Worm (Caenorhabditis elegans) whole organism, midembryonic: ENCODE data around the gene srt-6.

ENCODE experiments used
- T22C8.4 ChIP-seq: fragments of 200-800 bp; sonication (Bioruptor generic); IDR thresholded peaks from 2 replicates; pipeline ENCODE4 v1.3.6; 2022; ENCODE audit warnings: missing genetic modification characterization, missing compliant biosample characterization
- cog-1 ChIP-seq: sonication (generic microtip); optimal IDR thresholded peaks from 2 replicates; lab custom pipeline; 2016; ENCODE audit warnings: missing genetic modification characterization, missing compliant biosample characterization
- flt-1 ChIP-seq: fragments of 200-800 bp; sonication (Bioruptor generic); IDR thresholded peaks from 2 replicates; pipeline ENCODE4 v1.3.6; 2022; ENCODE audit warnings: missing genetic modification characterization, missing compliant biosample characterization
- klf-2 ChIP-seq: fragments of 200-800 bp; sonication (Bioruptor generic); conservative IDR thresholded peaks from 2 replicates; pipeline ENCODE4 v1.3.6; 2022; ENCODE audit warnings: missing genetic modification reagents, missing genetic modification characterization, missing compliant biosample characterization
- med-1 ChIP-seq: sonication (generic microtip); optimal IDR thresholded peaks from 2 replicates; lab custom pipeline; 2017; ENCODE audit warnings: missing genetic modification characterization, mild to moderate bottlenecking, missing compliant biosample characterization, antibody characterized with exemption, missing genetic modification reagents; ENCODE audit not compliant: insufficient read depth
- ref-1 ChIP-seq: fragments of 200-800 bp; sonication (Bioruptor generic); conservative IDR thresholded peaks from 2 replicates; pipeline ENCODE4 v1.3.6; 2022; ENCODE audit warnings: missing genetic modification reagents, missing genetic modification characterization, missing compliant biosample characterization
- tab-1 ChIP-seq: fragments of 200-800 bp; sonication (Bioruptor generic); IDR thresholded peaks from 2 replicates; pipeline ENCODE4 v1.3.6; 2022; ENCODE audit warnings: missing genetic modification characterization, missing compliant biosample characterization
- ztf-23 ChIP-seq: fragments of 200-800 bp; sonication (Bioruptor generic); IDR thresholded peaks from 2 replicates; pipeline ENCODE4 v1.3.6; 2022; ENCODE audit warnings: missing genetic modification reagents, missing genetic modification characterization, missing compliant biosample characterization
- ztf-29 ChIP-seq: fragments of 200-800 bp; sonication (Bioruptor generic); IDR thresholded peaks from 2 replicates; pipeline ENCODE4 v1.3.6; 2022; ENCODE audit warnings: missing genetic modification reagents, missing genetic modification characterization, missing compliant biosample characterization

srt-6 gene

DNA sequence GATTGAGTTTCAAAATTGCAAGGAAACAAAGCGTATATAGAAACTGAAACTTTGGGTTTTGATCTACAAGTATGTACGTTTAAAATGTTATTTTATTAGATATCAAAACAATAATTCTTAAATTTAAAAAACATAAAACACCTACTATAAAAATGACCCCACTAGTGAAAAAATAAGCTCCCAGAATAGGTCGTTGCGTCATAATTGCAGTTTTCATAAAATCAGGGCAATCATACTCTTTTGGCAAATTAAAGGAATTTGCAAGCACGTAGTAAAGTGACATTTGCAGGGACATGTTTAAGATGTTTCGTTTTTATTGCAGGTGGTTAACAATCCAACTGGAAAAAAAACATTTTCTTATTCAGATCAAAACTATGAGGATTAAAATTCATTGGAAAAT, at the start of gene srt-6:
Gene srt-6, minus strand, starts transcription at position 295 of the 400 bp plus-strand sequence.
- no peak for TF ChIP-seq T22C8.4 (GFP tag; lab: Robert Waterston, UW)
- TF ChIP-seq flt-1 (GFP tag; lab: Robert Waterston, UW): no peak
- TF ChIP-seq cog-1 (tag; lab: Kevin White, UChicago): no peak
- no peak for TF ChIP-seq klf-2 (GFP tag; lab: Robert Waterston, UW)
- no peak for TF ChIP-seq tab-1 (GFP tag; lab: Robert Waterston, UW)
- no peak for TF ChIP-seq med-1 (GFP tag; lab: Kevin White, UChicago)
- no peak for TF ChIP-seq ref-1 (GFP tag; lab: Robert Waterston, UW)
- no peak for TF ChIP-seq ztf-29 (GFP tag; lab: Robert Waterston, UW)
- TF ChIP-seq ztf-23: no peak

DNA sequence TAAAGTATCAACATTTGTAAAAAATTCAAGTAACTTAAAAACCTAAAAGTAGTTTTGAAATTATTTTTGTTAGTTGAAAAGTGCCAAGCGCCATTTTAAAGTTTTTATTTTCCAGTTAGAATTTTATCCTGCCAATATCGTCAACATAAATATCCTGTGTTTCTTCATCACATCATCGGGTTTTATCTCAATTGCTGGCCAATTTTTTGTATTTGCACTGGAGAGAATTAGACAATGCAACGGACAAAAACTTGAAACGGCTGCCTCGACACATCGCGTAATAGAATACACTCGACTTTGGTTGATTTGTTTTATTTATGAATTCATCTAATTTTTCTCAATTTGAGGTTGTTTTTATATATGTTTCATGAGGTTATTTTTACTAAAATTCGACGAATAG, 46.4 kb upstream of the srt-6 start, which contains the start of gene F25E5.2:
Gene F25E5.2, plus strand, starts transcription at position 301 of the 400 bp plus-strand sequence.
- TF ChIP-seq ztf-23 (no peak), tab-1 (GFP tag; lab: Robert Waterston, UW) (no peak), med-1 (GFP tag; lab: Kevin White, UChicago) (no peak), cog-1 (tag; lab: Kevin White, UChicago) (no peak), ref-1 (GFP tag; lab: Robert Waterston, UW) (no peak), flt-1 (GFP tag; lab: Robert Waterston, UW) (no peak), ztf-29 (GFP tag; lab: Robert Waterston, UW) (no peak), klf-2 (GFP tag; lab: Robert Waterston, UW) (no peak), T22C8.4 (GFP tag; lab: Robert Waterston, UW) (no peak)

- TF ChIP-seq tab-1 (GFP tag; lab: Robert Waterston, UW) (no peak), flt-1 (GFP tag; lab: Robert Waterston, UW) (no peak), ref-1 (GFP tag; lab: Robert Waterston, UW) (no peak), ztf-29 (GFP tag; lab: Robert Waterston, UW) (no peak), med-1 (GFP tag; lab: Kevin White, UChicago) (no peak), cog-1 (tag; lab: Kevin White, UChicago) (no peak), klf-2 (GFP tag; lab: Robert Waterston, UW) (no peak), T22C8.4 (GFP tag; lab: Robert Waterston, UW) (no peak), ztf-23 (no peak)
Measured at ce11 chrV:7454236-7454635, 45.6 kb upstream of the srt-6 start, which contains the start of gene try-8. Gene try-8, minus strand, starts transcription at chrV:7454336.

- TF ChIP-seq flt-1 (GFP tag; lab: Robert Waterston, UW): no peak
- TF ChIP-seq cog-1 (tag; lab: Kevin White, UChicago): no peak
- no peak for TF ChIP-seq klf-2 (GFP tag; lab: Robert Waterston, UW)
- TF ChIP-seq ref-1 (GFP tag; lab: Robert Waterston, UW): no peak
- no peak for TF ChIP-seq ztf-23
- no peak for TF ChIP-seq T22C8.4 (GFP tag; lab: Robert Waterston, UW)
- TF ChIP-seq med-1 (GFP tag; lab: Kevin White, UChicago): no peak
- no peak for TF ChIP-seq ztf-29 (GFP tag; lab: Robert Waterston, UW)
- TF ChIP-seq tab-1 (GFP tag; lab: Robert Waterston, UW): no peak
Measured at ce11 chrV:7451421-7451820, 42.8 kb upstream of the srt-6 start, which contains the start of gene try-11. Gene try-11, plus strand, starts transcription at chrV:7451721.

DNA sequence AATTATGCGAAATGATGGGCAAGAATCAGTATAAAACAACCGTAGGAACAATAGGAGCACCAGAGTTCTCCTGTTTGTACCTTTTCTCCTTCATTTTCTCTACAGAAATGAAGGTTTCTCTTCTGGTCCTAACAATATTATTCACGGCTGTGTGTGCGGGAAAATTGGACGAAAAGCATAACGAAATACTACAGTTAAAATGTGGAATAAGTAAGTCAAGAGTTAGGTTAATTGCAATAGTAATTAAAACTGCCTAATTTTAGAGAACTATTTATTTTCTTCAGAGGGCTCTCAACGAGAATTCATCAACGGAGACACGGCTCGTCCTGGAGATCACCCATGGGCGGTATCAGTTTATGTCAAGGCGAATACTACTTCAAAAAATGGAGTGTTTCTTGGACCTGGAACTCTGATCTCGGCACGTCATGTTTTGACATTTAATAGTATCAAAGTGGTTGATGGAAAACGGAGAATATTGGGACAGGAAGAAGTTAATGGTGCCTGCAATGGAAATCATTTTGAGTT, 40.8 kb upstream of the srt-6 start, which contains the start of gene try-12:
Gene try-12, plus strand, starts transcription at position 51 of the 525 bp plus-strand sequence.
- no peak for TF ChIP-seq ztf-23
- no peak for TF ChIP-seq cog-1 (tag; lab: Kevin White, UChicago)
- no peak for TF ChIP-seq ref-1 (GFP tag; lab: Robert Waterston, UW)
- TF ChIP-seq med-1 (GFP tag; lab: Kevin White, UChicago): no peak
- no peak for TF ChIP-seq T22C8.4 (GFP tag; lab: Robert Waterston, UW)
- no peak for TF ChIP-seq tab-1 (GFP tag; lab: Robert Waterston, UW)
- no peak for TF ChIP-seq flt-1 (GFP tag; lab: Robert Waterston, UW)
- TF ChIP-seq ztf-29 (GFP tag; lab: Robert Waterston, UW): no peak

ce11 chrV:7446965-7447364, 38.4 kb upstream of the srt-6 start, which contains the start of gene F25E5.5:
Gene F25E5.5, plus strand, starts transcription at chrV:7447265.
- no peak for TF ChIP-seq ztf-23
- no peak for TF ChIP-seq cog-1 (tag; lab: Kevin White, UChicago)
- TF ChIP-seq flt-1 (GFP tag; lab: Robert Waterston, UW): no peak
- no peak for TF ChIP-seq tab-1 (GFP tag; lab: Robert Waterston, UW)
- TF ChIP-seq ref-1 (GFP tag; lab: Robert Waterston, UW): no peak
- TF ChIP-seq ztf-29 (GFP tag; lab: Robert Waterston, UW): no peak
- TF ChIP-seq klf-2 (GFP tag; lab: Robert Waterston, UW): no peak
- TF ChIP-seq T22C8.4 (GFP tag; lab: Robert Waterston, UW): no peak
- TF ChIP-seq med-1 (GFP tag; lab: Kevin White, UChicago): no peak

- TF ChIP-seq tab-1 (GFP tag; lab: Robert Waterston, UW): 0 out of 2 replicates have a peak, but pooled peaks have one; percentile 40
Measured at ce11 chrV:7444331-7444730, 35.7 kb upstream of the srt-6 start, which contains the start of gene nhr-141. Gene nhr-141, plus strand, starts transcription at chrV:7444661.

DNA sequence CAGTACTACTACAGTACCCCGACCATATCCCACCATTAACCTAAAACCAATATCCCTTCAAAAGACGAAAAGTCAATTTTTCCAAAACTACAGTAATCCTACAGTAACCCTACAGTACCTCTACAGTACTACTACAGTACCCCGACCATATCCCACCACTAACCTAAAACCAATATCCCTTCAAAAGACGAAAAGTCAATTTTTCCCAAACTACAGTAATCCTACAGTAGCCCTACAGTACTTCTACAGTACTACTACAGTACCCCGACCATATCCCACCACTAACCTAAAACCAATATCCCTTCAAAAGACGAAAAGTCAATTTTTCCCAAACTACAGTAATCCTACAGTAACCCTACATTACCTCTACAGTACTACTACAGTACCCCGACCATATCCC, 34.9 kb upstream of the srt-6 start:
- TF ChIP-seq klf-2 (GFP tag; lab: Robert Waterston, UW) (peak; percentile 79), flt-1 (GFP tag; lab: Robert Waterston, UW) (0 out of 2 replicates have a peak, but pooled peaks have one; percentile 27), ztf-29 (GFP tag; lab: Robert Waterston, UW) (peak; percentile 39; the same call in 1 of the 2 replicates), ref-1 (GFP tag; lab: Robert Waterston, UW) (peak; percentile 46; the same call in 1 of the 2 replicates), ztf-23 (peak; percentile 79; the same call in 1 of the 2 replicates)

DNA sequence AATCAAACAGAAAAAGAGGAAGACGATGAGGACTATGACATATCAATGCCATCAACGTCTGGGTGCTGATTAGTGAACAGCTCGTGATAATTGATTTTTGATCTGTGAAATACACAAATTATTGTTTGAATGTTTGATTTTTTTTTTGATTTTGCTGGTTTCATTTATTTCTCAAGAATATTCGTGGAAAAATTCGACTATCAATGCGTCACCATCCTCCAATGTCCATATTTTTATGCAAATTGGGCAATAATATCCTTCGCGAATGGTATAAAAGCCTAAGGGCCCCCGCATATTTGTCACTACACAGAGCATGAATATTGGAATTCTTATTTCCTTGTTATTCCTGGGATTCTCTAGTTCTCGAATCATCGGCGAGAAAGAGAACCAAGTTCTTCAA, 31.2 kb upstream of the srt-6 start, which contains the start of gene try-13:
Gene try-13, plus strand, starts transcription at position 301 of the 400 bp plus-strand sequence.
- TF ChIP-seq ztf-29 (GFP tag; lab: Robert Waterston, UW) (no peak), klf-2 (GFP tag; lab: Robert Waterston, UW) (no peak), cog-1 (tag; lab: Kevin White, UChicago) (no peak), tab-1 (GFP tag; lab: Robert Waterston, UW) (no peak), T22C8.4 (GFP tag; lab: Robert Waterston, UW) (no peak), flt-1 (GFP tag; lab: Robert Waterston, UW) (no peak), med-1 (GFP tag; lab: Kevin White, UChicago) (no peak), ztf-23 (no peak), ref-1 (GFP tag; lab: Robert Waterston, UW) (no peak)
